Worm (Caenorhabditis elegans) whole organism, young adult: ENCODE measurements around the gene ttr-15.

ENCODE experiments used
- aptf-2 ChIP-seq: fragments of 200-800 bp; sonication (Bioruptor generic); conservative IDR thresholded peaks from 2 replicates; pipeline ENCODE4 v1.3.6; 2022; ENCODE audit warnings: missing genetic modification reagents, missing genetic modification characterization, missing compliant biosample characterization
- ceh-40 ChIP-seq: fragments of 200-800 bp; sonication (Bioruptor generic); IDR thresholded peaks from 2 replicates; pipeline ENCODE4 v1.3.6; 2022; ENCODE audit warnings: missing genetic modification characterization, missing compliant biosample characterization
- lin-35 ChIP-seq, 3 experiments: fragments of 150-350 bp in 2 of 3; sonication (generic microtip) in 1 of 3; optimal IDR thresholded peaks; 2 replicates each; lab custom pipeline; 2014 to 2018; ENCODE audit warnings: missing biosample characterization in 3 of 3, missing genetic modification characterization in 3 of 3, missing genetic modification reagents in 3 of 3
- madf-8 ChIP-seq: fragments of 200-800 bp; sonication (Bioruptor generic); conservative IDR thresholded peaks from 2 replicates; pipeline ENCODE4 v1.3.6; 2022; ENCODE audit warnings: missing genetic modification reagents, missing genetic modification characterization, missing compliant biosample characterization
- snpc-3.4 ChIP-seq: sonication (generic microtip); optimal IDR thresholded peaks from 2 replicates; lab custom pipeline; 2017; ENCODE audit warnings: missing genetic modification characterization, mild to moderate bottlenecking, missing compliant biosample characterization, antibody characterized with exemption, moderate library complexity, missing genotype, missing genetic modification reagents
- snpc-4 ChIP-seq, 5 experiments: fragments of 150-350 bp in 1 of 5; sonication (generic microtip) in 4 of 5; optimal IDR thresholded peaks; 2 replicates each; lab custom pipeline; 2014 to 2018; ENCODE audit warnings: missing genetic modification characterization in 5 of 5, missing biosample characterization in 3 of 5, antibody characterized with exemption in 2 of 5, mild to moderate bottlenecking in 2 of 5, missing compliant biosample characterization in 2 of 5, missing genotype in 2 of 5, moderate library complexity in 2 of 5, missing genetic modification reagents in 1 of 5
- unc-130 ChIP-seq: sonication (generic microtip); optimal IDR thresholded peaks from 2 replicates; lab custom pipeline; 2016; ENCODE audit warnings: missing genetic modification reagents, missing genetic modification characterization, missing compliant biosample characterization
- ztf-28 ChIP-seq: fragments of 200-800 bp; sonication (Bioruptor generic); IDR thresholded peaks from 2 replicates; pipeline ENCODE4 v1.3.6; 2022; ENCODE audit warnings: missing genetic modification reagents, missing genetic modification characterization, missing compliant biosample characterization

DNA sequence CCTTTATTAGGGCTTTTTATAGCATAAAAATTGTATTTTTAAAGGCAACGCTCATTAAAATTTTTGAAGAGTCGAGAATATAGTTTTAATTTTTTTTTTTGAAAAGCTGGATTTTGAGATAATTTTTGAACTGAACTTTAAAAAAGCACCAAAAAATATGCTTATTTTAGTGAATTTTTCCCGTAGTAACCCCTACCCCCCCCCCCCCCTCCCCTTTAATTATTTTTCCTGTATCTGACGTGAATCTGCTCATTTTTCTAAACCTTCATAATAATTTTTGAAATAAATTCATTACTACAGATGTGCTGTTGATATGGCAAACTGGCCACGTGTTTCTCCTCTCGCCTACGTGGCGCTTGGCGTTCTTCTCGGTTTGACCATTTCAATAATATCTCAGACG is 43.8 kb downstream of the ttr-15 start, which contains the start of gene C38H2.2:
- TF ChIP-seq ceh-40 (GFP tag; lab: Robert Waterston, UW) (no peak), aptf-2 (no peak), ztf-28 (GFP tag; lab: Robert Waterston, UW) (no peak), snpc-3.4 (no peak), lin-35 (GFP tag; optimal IDR thresholded peaks at IDR 0.05; lab: Kevin White, UChicago) (no peak), unc-130 (GFP tag; lab: Kevin White, UChicago) (no peak), snpc-4 (GFP tag; optimal IDR thresholded peaks at IDR 0.05; lab: Kevin White, UChicago) (no peak), snpc-4 (tag; optimal IDR thresholded peaks at IDR 0.05; lab: Kevin White, UChicago) (no peak), madf-8 (GFP tag; lab: Robert Waterston, UW) (no peak)
